Fruit fly (Drosophila melanogaster) whole organism, embryonic: ENCODE data around the gene RpL27A.

Source experiments
- Abd-B ChIP-seq: fragments of 200-800 bp; sonication (Bioruptor generic); optimal IDR thresholded peaks from 2 replicates; lab custom pipeline; 2018; ENCODE audit warnings: missing biosample characterization, mild to moderate bottlenecking, missing genetic modification characterization, moderate library complexity
- Adf1 ChIP-seq: fragments of 200-800 bp; sonication (Bioruptor generic); IDR thresholded peaks from 2 replicates; pipeline ENCODE4 v1.3.6; 2022; ENCODE audit warnings: missing biosample characterization, missing genetic modification characterization
- BEAF-32 ChIP-seq: fragments of 200-800 bp; sonication (Bioruptor generic); optimal IDR thresholded peaks from 3 replicates; lab custom pipeline; 2017; ENCODE audit warnings: missing biosample characterization, missing genetic modification characterization, mild to moderate bottlenecking, moderate library complexity, missing genetic modification reagents
- BtbVII ChIP-seq: fragments of 200-800 bp; sonication (Bioruptor generic); optimal IDR thresholded peaks from 3 replicates; lab custom pipeline; 2017; ENCODE audit warnings: missing biosample characterization, mild to moderate bottlenecking, missing genetic modification characterization
- CG10147 ChIP-seq: fragments of 200-800 bp; sonication (Bioruptor generic); optimal IDR thresholded peaks from 2 replicates; lab custom pipeline; 2019; ENCODE audit warnings: missing biosample characterization, mild to moderate bottlenecking, missing genetic modification characterization, moderate library complexity
- CG10543 ChIP-seq: fragments of 200-800 bp; sonication (Bioruptor generic); optimal IDR thresholded peaks from 3 replicates; lab custom pipeline; 2017; ENCODE audit warnings: missing biosample characterization, mild to moderate bottlenecking, missing genetic modification characterization, moderate library complexity
- CG11695 ChIP-seq: fragments of 200-800 bp; sonication (Bioruptor generic); IDR thresholded peaks from 3 replicates; pipeline ENCODE4 v1.3.6; 2022; ENCODE audit warnings: missing biosample characterization, missing genetic modification characterization
- CG13123 ChIP-seq: fragments of 200-800 bp; sonication (Bioruptor generic); optimal IDR thresholded peaks from 2 replicates; lab custom pipeline; 2016; ENCODE audit warnings: missing biosample characterization, missing genetic modification characterization
- CG16815 ChIP-seq: fragments of 200-800 bp; sonication (Bioruptor generic); optimal IDR thresholded peaks from 3 replicates; lab custom pipeline; 2017; ENCODE audit warnings: missing biosample characterization, mild to moderate bottlenecking, missing genetic modification characterization
- CG18619 ChIP-seq: fragments of 200-800 bp; sonication (Bioruptor generic); optimal IDR thresholded peaks from 3 replicates; lab custom pipeline; 2017; ENCODE audit warnings: missing biosample characterization, mild to moderate bottlenecking, missing genetic modification characterization
- CG2199 ChIP-seq: fragments of 200-800 bp; sonication (Bioruptor generic); IDR thresholded peaks from 3 replicates; pipeline ENCODE4 v1.3.6; 2022; ENCODE audit warnings: missing biosample characterization, missing genetic modification characterization
- CG31224 ChIP-seq: fragments of 200-800 bp; sonication (Bioruptor generic); IDR thresholded peaks from 2 replicates; pipeline ENCODE4 v1.3.6; 2022; ENCODE audit warnings: missing biosample characterization, missing genetic modification characterization
- CG3281 ChIP-seq: fragments of 200-800 bp; sonication (Bioruptor generic); optimal IDR thresholded peaks from 3 replicates; lab custom pipeline; 2017; ENCODE audit warnings: missing biosample characterization, mild to moderate bottlenecking, missing genetic modification characterization
- CG34376 ChIP-seq: fragments of 200-800 bp; sonication (Bioruptor generic); optimal IDR thresholded peaks from 2 replicates; lab custom pipeline; 2018; ENCODE audit warnings: missing biosample characterization, mild to moderate bottlenecking, missing genetic modification characterization
- CG4730 ChIP-seq: fragments of 200-800 bp; sonication (Bioruptor generic); IDR thresholded peaks from 2 replicates; pipeline ENCODE4 v1.3.6; 2022; ENCODE audit warnings: missing biosample characterization, missing genetic modification characterization
- CG6175 ChIP-seq: fragments of 200-800 bp; sonication (Bioruptor generic); IDR thresholded peaks from 3 replicates; pipeline ENCODE4 v1.3.6; 2022; ENCODE audit warnings: missing biosample characterization, missing genetic modification characterization
- CG7271 ChIP-seq: fragments of 200-800 bp; sonication (Bioruptor generic); optimal IDR thresholded peaks from 2 replicates; lab custom pipeline; 2018; ENCODE audit warnings: missing biosample characterization, mild to moderate bottlenecking, missing genetic modification characterization, moderate library complexity
- CG7786 ChIP-seq: fragments of 200-800 bp; sonication (Bioruptor generic); optimal IDR thresholded peaks from 2 replicates; lab custom pipeline; 2016; ENCODE audit warnings: missing biosample characterization, missing genetic modification characterization
- CG7928 ChIP-seq: fragments of 200-800 bp; sonication (Bioruptor generic); optimal IDR thresholded peaks from 2 replicates; lab custom pipeline; 2017; ENCODE audit warnings: missing biosample characterization, mild to moderate bottlenecking, missing genetic modification characterization
- Dref ChIP-seq: fragments of 200-800 bp; sonication (Bioruptor generic); IDR thresholded peaks from 2 replicates; pipeline ENCODE4 v1.3.6; 2022; ENCODE audit warnings: missing biosample characterization, missing genetic modification characterization
- ERR ChIP-seq: fragments of 200-800 bp; sonication (Bioruptor generic); optimal IDR thresholded peaks from 2 replicates; lab custom pipeline; 2016; ENCODE audit warnings: missing biosample characterization, missing genetic modification characterization
- Ets65A ChIP-seq: fragments of 200-800 bp; sonication (Bioruptor generic); peaks from one replicate; lab custom pipeline; 2016; ENCODE audit warnings: missing biosample characterization, missing genetic modification characterization
- Fer3 ChIP-seq: fragments of 200-800 bp; sonication (Bioruptor generic); optimal IDR thresholded peaks from 2 replicates; lab custom pipeline; 2018; ENCODE audit warnings: missing biosample characterization, mild to moderate bottlenecking, missing genetic modification characterization, moderate library complexity
- Hand ChIP-seq: fragments of 200-800 bp; sonication (Bioruptor generic); optimal IDR thresholded peaks from 2 replicates; lab custom pipeline; 2017; ENCODE audit warnings: mild to moderate bottlenecking, missing biosample characterization, missing genetic modification reagents, missing genetic modification characterization
- HmgD ChIP-seq: fragments of 200-800 bp; sonication (Bioruptor generic); optimal IDR thresholded peaks from 3 replicates; lab custom pipeline; 2016; ENCODE audit warnings: missing biosample characterization, missing genetic modification characterization
- Hr39 ChIP-seq: fragments of >200 bp; optimal IDR thresholded peaks from 2 replicates; lab custom pipeline; 2017
- Lhr ChIP-seq: fragments of 200-800 bp; sonication (Bioruptor generic); optimal IDR thresholded peaks from 3 replicates; lab custom pipeline; 2017; ENCODE audit warnings: mild to moderate bottlenecking, missing biosample characterization, missing genetic modification reagents, missing genetic modification characterization
- MESR4 ChIP-seq: fragments of 200-800 bp; sonication (Bioruptor generic); optimal IDR thresholded peaks from 2 replicates; lab custom pipeline; 2018; ENCODE audit warnings: missing biosample characterization, mild to moderate bottlenecking, missing genetic modification characterization, moderate library complexity
- NFAT ChIP-seq: fragments of 200-800 bp; sonication (Bioruptor generic); IDR thresholded peaks from 2 replicates; pipeline ENCODE4 v1.3.6; 2022; ENCODE audit warnings: missing biosample characterization, missing genetic modification characterization
- NK7.1 ChIP-seq: fragments of 200-800 bp; sonication (Bioruptor generic); optimal IDR thresholded peaks from 3 replicates; lab custom pipeline; 2016; ENCODE audit warnings: missing biosample characterization, missing genetic modification characterization
- Oaz ChIP-seq: fragments of 200-800 bp; sonication (Bioruptor generic); IDR thresholded peaks from 2 replicates; pipeline ENCODE4 v1.3.6; 2022; ENCODE audit warnings: missing biosample characterization, missing genetic modification characterization
- Stat92E ChIP-seq, 3 experiments: fragments of >200 bp in 2 of 3; fragments of 200-800 bp in 1 of 3; sonication (Bioruptor generic) in 1 of 3; optimal IDR thresholded peaks; 2 replicates each; lab custom pipeline; 2017 to 2019; ENCODE audit warnings: missing biosample characterization in 3 of 3, missing genetic modification characterization in 3 of 3, mild to moderate bottlenecking in 1 of 3, moderate library complexity in 1 of 3
- YL-1 ChIP-seq: fragments of 200-800 bp; sonication (Bioruptor generic); optimal IDR thresholded peaks from 3 replicates; lab custom pipeline; 2017; ENCODE audit warnings: missing biosample characterization, mild to moderate bottlenecking, missing genetic modification characterization
- al ChIP-seq: fragments of 200-800 bp; sonication (Bioruptor generic); IDR thresholded peaks from 2 replicates; pipeline ENCODE4 v1.3.6; 2022; ENCODE audit warnings: missing biosample characterization, missing genetic modification characterization
- aop ChIP-seq: fragments of 200-800 bp; sonication (Bioruptor generic); IDR thresholded peaks from 2 replicates; pipeline ENCODE4 v1.3.6; 2022; ENCODE audit warnings: missing biosample characterization, missing genetic modification characterization
- bowl ChIP-seq: fragments of 200-800 bp; sonication (Bioruptor generic); IDR thresholded peaks from 2 replicates; pipeline ENCODE4 v1.3.6; 2022; ENCODE audit warnings: missing biosample characterization, missing genetic modification characterization
- dimm ChIP-seq: fragments of 200-800 bp; sonication (Bioruptor generic); IDR thresholded peaks from 2 replicates; pipeline ENCODE4 v1.3.6; 2022; ENCODE audit warnings: missing biosample characterization, missing genetic modification characterization
- dysf ChIP-seq: fragments of 200-800 bp; sonication (Bioruptor generic); IDR thresholded peaks from 3 replicates; pipeline ENCODE4 v1.3.6; 2022; ENCODE audit warnings: missing biosample characterization, missing genetic modification characterization
- ems ChIP-seq: fragments of 200-800 bp; sonication (Bioruptor generic); optimal IDR thresholded peaks from 3 replicates; lab custom pipeline; 2016; ENCODE audit warnings: missing biosample characterization, missing genetic modification characterization
- eve ChIP-seq, 2 experiments: fragments of >200 bp; optimal IDR thresholded peaks; 2 replicates each; lab custom pipeline; 2017; ENCODE audit warnings: missing biosample characterization in 2 of 2, missing genetic modification characterization in 2 of 2
- gfzf ChIP-seq: fragments of 200-800 bp; sonication (Bioruptor generic); optimal IDR thresholded peaks from 2 replicates; lab custom pipeline; 2016; ENCODE audit warnings: missing biosample characterization, mild to moderate bottlenecking, missing genetic modification characterization, moderate library complexity
- gro ChIP-seq: fragments of 200-800 bp; sonication (Bioruptor generic); optimal IDR thresholded peaks from 2 replicates; lab custom pipeline; 2016; ENCODE audit warnings: missing biosample characterization, missing genetic modification characterization
- hbn ChIP-seq: fragments of 200-800 bp; sonication (Bioruptor generic); IDR thresholded peaks from 2 replicates; pipeline ENCODE4 v1.3.6; 2022; ENCODE audit warnings: missing biosample characterization, missing genetic modification characterization; ENCODE audit not compliant: partially characterized antibody
- ken ChIP-seq: fragments of 200-800 bp; sonication (Bioruptor generic); IDR thresholded peaks from 3 replicates; pipeline ENCODE4 v1.3.6; 2022; ENCODE audit warnings: missing biosample characterization, missing genetic modification characterization
- lov ChIP-seq, 2 experiments: fragments of 200-800 bp in 1 of 2; fragments of >200 bp in 1 of 2; sonication (Bioruptor generic) in 1 of 2; IDR thresholded peaks in 1 of 2; optimal IDR thresholded peaks in 1 of 2; 2 replicates in 1 of 2; 3 replicates in 1 of 2; pipeline versions ENCODE4 v1.3.6 to Lab custom; 2017 to 2022; ENCODE audit warnings: missing biosample characterization in 1 of 2, missing genetic modification characterization in 1 of 2
- pros ChIP-seq: fragments of 200-800 bp; sonication (Bioruptor generic); optimal IDR thresholded peaks from 3 replicates; lab custom pipeline; 2019; ENCODE audit warnings: missing biosample characterization, mild to moderate bottlenecking, missing genetic modification characterization, moderate library complexity
- sim ChIP-seq: fragments of 200-800 bp; sonication (Bioruptor generic); IDR thresholded peaks from 2 replicates; pipeline ENCODE4 v1.3.6; 2022; ENCODE audit warnings: missing biosample characterization, missing genetic modification characterization
- sima ChIP-seq: fragments of 200-800 bp; sonication (Bioruptor generic); optimal IDR thresholded peaks from 2 replicates; lab custom pipeline; 2016; ENCODE audit warnings: missing biosample characterization, missing genetic modification characterization
- slou ChIP-seq: fragments of 200-800 bp; sonication (Bioruptor generic); optimal IDR thresholded peaks from 3 replicates; lab custom pipeline; 2016; ENCODE audit warnings: missing biosample characterization, missing genetic modification characterization
- stwl ChIP-seq: fragments of 200-800 bp; sonication (Bioruptor generic); optimal IDR thresholded peaks from 3 replicates; lab custom pipeline; 2018; ENCODE audit warnings: missing biosample characterization, mild to moderate bottlenecking, missing genetic modification characterization, moderate library complexity
- wor ChIP-seq: fragments of 200-800 bp; sonication (Bioruptor generic); IDR thresholded peaks from 2 replicates; pipeline ENCODE4 v1.3.6; 2022; ENCODE audit warnings: missing biosample characterization, missing genetic modification characterization

RpL27A gene

DNA sequence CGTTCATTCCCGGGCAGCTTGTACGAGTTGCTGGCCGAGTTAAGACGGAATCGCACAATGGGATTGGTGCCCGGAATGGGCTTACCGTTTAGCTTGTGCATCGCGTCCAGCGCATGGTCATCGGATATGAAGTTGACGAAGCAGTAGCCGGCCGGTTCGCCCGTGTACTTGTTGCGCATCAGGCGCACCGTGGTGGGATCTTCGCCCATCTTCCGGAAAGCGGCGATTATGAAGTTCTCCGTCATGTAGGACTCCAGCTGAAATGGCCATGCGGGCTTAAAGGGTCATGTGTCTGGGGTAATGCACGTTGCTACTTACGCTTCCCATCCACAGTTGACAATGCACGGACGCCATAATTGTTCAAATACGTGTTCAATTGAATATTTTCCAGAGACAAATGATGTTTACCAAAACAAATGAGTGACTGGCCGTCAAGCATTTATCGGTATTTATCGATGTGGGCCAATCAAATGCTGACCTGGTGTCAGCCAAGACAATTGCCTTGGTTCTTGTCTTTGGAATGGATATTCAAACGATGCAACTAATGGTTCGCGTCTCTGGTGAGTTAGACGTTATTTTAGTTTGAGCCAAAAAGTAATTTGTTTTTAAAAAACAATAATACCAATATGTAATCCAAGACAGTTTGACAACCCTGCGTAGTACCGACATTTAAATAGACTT lies 4.0 kb downstream of the RpL27A start, which contains the start of the genes Secp43 and ND-B8 (continued):
- TF ChIP-seq MESR4 (peak; percentile 67), CG10147 (GFP tag; lab: Kevin White, UChicago) (peak; percentile 0), Hand (GFP tag; lab: Kevin White, UChicago) (no peak), CG10543 (no peak), CG16815 (GFP tag; lab: Kevin White, UChicago) (no peak), slou (GFP tag; lab: Kevin White, UChicago) (no peak), Ets65A (peak; percentile 31), CG18619 (GFP tag; lab: Kevin White, UChicago) (no peak), gfzf (GFP tag; lab: Kevin White, UChicago) (peak; percentile 72), Abd-B (GFP tag; lab: Kevin White, UChicago) (peak; percentile 45), eve (GFP tag; optimal IDR thresholded peaks at IDR 0.05; lab: Kevin White, UChicago) (no peak), ERR (no peak), CG11695 (no peak), ken (GFP tag; lab: Robert Waterston, UW) (no peak), Oaz (GFP tag; lab: Robert Waterston, UW) (no peak), CG34376 (GFP tag; lab: Kevin White, UChicago) (peak; percentile 82), YL-1 (GFP tag; lab: Kevin White, UChicago) (peak; percentile 41), al (GFP tag; lab: Robert Waterston, UW) (no peak), aop (GFP tag; lab: Robert Waterston, UW) (no peak), HmgD (GFP tag; lab: Kevin White, UChicago) (peak; percentile 74), CG6175 (no peak), Dref (peak; percentile 96), Hr39 (lab: Kevin White, UChicago) (no peak), CG4730 (GFP tag; lab: Robert Waterston, UW) (no peak), Lhr (peak; percentile 70), CG7786 (GFP tag; lab: Kevin White, UChicago) (no peak), gro (peak; percentile 45), CG13123 (GFP tag; lab: Kevin White, UChicago) (no peak), Stat92E (GFP tag; optimal IDR thresholded peaks at IDR 0.05; lab: Kevin White, UChicago) (no peak), Fer3 (tag; lab: Kevin White, UChicago) (no peak), NK7.1 (GFP tag; lab: Kevin White, UChicago) (no peak), hbn (peak; percentile 57), CG3281 (GFP tag; lab: Kevin White, UChicago) (no peak), CG7271 (tag; lab: Kevin White, UChicago) (no peak), stwl (tag; lab: Kevin White, UChicago) (peak; percentile 62), CG31224 (no peak), BtbVII (GFP tag; lab: Kevin White, UChicago) (no peak), NFAT (GFP tag; lab: Robert Waterston, UW) (no peak), sim (no peak), BEAF-32 (GFP tag; lab: Kevin White, UChicago) (peak; percentile 83), ems (no peak), bowl (GFP tag; lab: Robert Waterston, UW) (no peak), dimm (GFP tag; lab: Robert Waterston, UW) (no peak), wor (GFP tag; lab: Robert Waterston, UW) (no peak), Adf1 (GFP tag; lab: Robert Waterston, UW) (no peak), lov (optimal IDR thresholded peaks at IDR 0.05; lab: Kevin White, UChicago) (no peak), lov (GFP tag; IDR thresholded peaks at IDR 0.05; lab: Robert Waterston, UW) (no peak), CG7928 (GFP tag; lab: Kevin White, UChicago) (peak; percentile 34), pros (GFP tag; lab: Kevin White, UChicago) (no peak), dysf (GFP tag; lab: Robert Waterston, UW) (no peak), sima (GFP tag; lab: Kevin White, UChicago) (no peak), CG2199 (GFP tag; lab: Robert Waterston, UW) (0 out of 3 replicates have a peak, but pooled peaks have one; percentile 24)
